Worm (Caenorhabditis elegans): Measurements from ENCODE around the gene T24A6.1.
"Not testable (repeated sequence)": the region's sequence is repeated elsewhere in the genome, so short reads cannot be mapped to it uniquely, and the experiment has no call there.

- not testable (repeated sequence) for TF ChIP-seq ama-1 (optimal IDR thresholded peaks at IDR 0.05); F13C5.2 (tag; optimal IDR thresholded peaks at IDR 0.05); tbx-37 (GFP tag; conservative IDR thresholded peaks at IDR 0.05); flt-1 (GFP tag; IDR thresholded peaks at IDR 0.05); tra-4 (tag; optimal IDR thresholded peaks at IDR 0.05); B0310.2 (tag; optimal IDR thresholded peaks at IDR 0.05); hnd-1 (tag; optimal IDR thresholded peaks at IDR 0.05); ceh-13 (GFP tag; optimal IDR thresholded peaks at IDR 0.05); ceh-36 (tag; optimal IDR thresholded peaks at IDR 0.05)
Measured at ce11 chrV:3558744-3559143, at the start of gene T24A6.1.

Measured in whole organism, early embryonic.